Fruit fly (Drosophila melanogaster): ENCODE results near the gene CG3842.

- no peak for TF ChIP-seq CG10431 (GFP tag; optimal IDR thresholded peaks at IDR 0.05)
- no peak for TF ChIP-seq Taf1 (GFP tag; IDR thresholded peaks at IDR 0.05)
- no peak for TF ChIP-seq mld (GFP tag; IDR thresholded peaks at IDR 0.05; ENCODE audit: partially characterized antibody)
- no peak for TF ChIP-seq Chrac-16 (GFP tag; optimal IDR thresholded peaks at IDR 0.05)
- TF ChIP-seq Gsc (GFP tag; IDR thresholded peaks at IDR 0.05) = no peak
- TF ChIP-seq CG14050 (GFP tag; IDR thresholded peaks at IDR 0.05) = no peak
- no peak for TF ChIP-seq Pdp1 (GFP tag; optimal IDR thresholded peaks at IDR 0.05)
- TF ChIP-seq CG32772 (GFP tag; IDR thresholded peaks at IDR 0.05) = no peak
- TF ChIP-seq CG31441 (GFP tag; IDR thresholded peaks at IDR 0.05) = no peak
- no peak for TF ChIP-seq CG9932 (GFP tag; IDR thresholded peaks at IDR 0.05)
- TF ChIP-seq lbe (GFP tag; optimal IDR thresholded peaks at IDR 0.05) = no peak
Measured at dm6 chrX:6346153-6346552, 8.6 kb downstream of the CG3842 start.

Measured in whole organism, embryonic.